Worm (Caenorhabditis elegans): ENCODE results near the gene klp-6.
A peak's percentile ranks its signal among the peaks of the same experiment; 100 is the strongest.

The klp-6 gene

DNA sequence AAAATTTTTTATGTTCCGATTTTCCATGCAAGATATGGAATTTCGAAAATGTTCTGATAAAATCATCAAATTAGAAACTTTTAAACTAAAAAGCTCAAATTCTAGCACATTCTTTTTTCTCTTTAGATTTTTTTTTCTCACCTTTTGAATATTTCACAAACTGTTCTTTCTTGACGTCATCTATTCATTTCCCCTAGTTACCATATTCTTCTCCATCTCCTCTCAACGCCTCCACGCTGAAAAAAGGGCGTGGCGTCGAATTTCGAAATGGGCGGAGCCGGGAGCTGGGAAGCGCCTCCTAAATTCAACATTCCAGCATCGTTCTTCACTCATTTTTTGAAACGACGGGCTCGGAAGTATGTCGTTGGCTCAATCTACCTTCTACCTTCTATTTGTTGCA lies 11.4 kb downstream of the klp-6 start, which contains the start of gene nlp-43:
Gene nlp-43 (plus strand): TSS at position 301 of the 400 bp plus-strand sequence.
- TF ChIP-seq elt-2 (tag; optimal IDR thresholded peaks at IDR 0.05) (no peak), ceh-28 (tag; optimal IDR thresholded peaks at IDR 0.05) (no peak), lin-15B (tag; optimal IDR thresholded peaks at IDR 0.05) (no peak), nhr-28 (tag; optimal IDR thresholded peaks at IDR 0.05) (no peak), ZK546.5 (tag; optimal IDR thresholded peaks at IDR 0.05) (no peak), ama-1 (optimal IDR thresholded peaks at IDR 0.05) (no peak), ceh-9 (tag; optimal IDR thresholded peaks at IDR 0.05) (no peak), lin-39 (tag; optimal IDR thresholded peaks at IDR 0.05) (no peak), nfya-1 (tag; optimal IDR thresholded peaks at IDR 0.05; ENCODE audit: insufficient read depth) (no peak)

- TF ChIP-seq snpc-4 (tag; optimal IDR thresholded peaks at IDR 0.05) (no peak), ZK546.5 (tag; optimal IDR thresholded peaks at IDR 0.05) (no peak), ceh-28 (tag; optimal IDR thresholded peaks at IDR 0.05) (no peak), ztf-11 (tag; optimal IDR thresholded peaks at IDR 0.05) (no peak), mml-1 (tag; optimal IDR thresholded peaks at IDR 0.05) (no peak), ceh-16 (tag; optimal IDR thresholded peaks at IDR 0.05) (no peak), R02D3.7 (tag; optimal IDR thresholded peaks at IDR 0.05) (no peak), nhr-28 (tag; optimal IDR thresholded peaks at IDR 0.05) (no peak), ceh-82 (tag; optimal IDR thresholded peaks at IDR 0.05) (no peak), nhr-76 (tag; optimal IDR thresholded peaks at IDR 0.05) (no peak), nhr-25 (tag; optimal IDR thresholded peaks at IDR 0.05) (no peak), fos-1 (tag; optimal IDR thresholded peaks at IDR 0.05) (no peak), nhr-237 (tag; optimal IDR thresholded peaks at IDR 0.05) (no peak), elt-3 (tag; optimal IDR thresholded peaks at IDR 0.05) (no peak), unc-39 (tag; optimal IDR thresholded peaks at IDR 0.05) (no peak), egl-27 (tag; optimal IDR thresholded peaks at IDR 0.05) (no peak), zag-1 (tag; optimal IDR thresholded peaks at IDR 0.05) (no peak), nfya-1 (tag; optimal IDR thresholded peaks at IDR 0.05; ENCODE audit: insufficient read depth) (no peak)
Measured at ce11 chrIII:5044709-5045108, 14.0 kb downstream of the klp-6 start, which contains the start of gene C45G9.14. C45G9.14 (plus strand) TSS chrIII:5045009.

DNA sequence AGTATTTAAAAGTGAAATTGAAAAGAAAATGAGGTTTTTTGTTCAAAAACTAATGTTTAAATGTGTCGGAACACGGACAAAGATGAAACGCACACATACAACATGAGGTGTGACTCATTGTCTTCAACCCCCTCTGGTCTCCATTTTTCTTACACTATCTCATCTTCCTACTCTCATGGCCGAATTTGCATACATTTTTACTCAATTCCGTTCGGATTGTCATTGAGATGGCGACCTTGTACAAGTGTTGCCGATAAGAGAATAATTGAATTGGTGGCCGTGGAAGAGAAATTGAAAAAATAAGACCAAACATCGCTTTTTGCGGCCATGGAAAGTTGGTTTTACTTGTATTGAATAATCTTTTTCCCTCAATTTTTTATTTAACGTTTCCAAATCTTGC lies 16.4 kb downstream of the klp-6 start, which contains the start of gene txbp-3:
Gene txbp-3 (minus strand): TSS at position 285 of the 400 bp plus-strand sequence.
- TF ChIP-seq elt-2 (tag; optimal IDR thresholded peaks at IDR 0.05), result peak; percentile 74
- no peak for TF ChIP-seq hmg-11 (tag; optimal IDR thresholded peaks at IDR 0.05)
- TF ChIP-seq ceh-16 (tag; optimal IDR thresholded peaks at IDR 0.05), result no peak
- TF ChIP-seq elt-3 (tag; optimal IDR thresholded peaks at IDR 0.05), result no peak
- TF ChIP-seq fkh-10 (GFP tag; optimal IDR thresholded peaks at IDR 0.05), result peak; percentile 17
- no peak for TF ChIP-seq ceh-28 (tag; optimal IDR thresholded peaks at IDR 0.05)
- TF ChIP-seq unc-62 (GFP tag; optimal IDR thresholded peaks at IDR 0.05), result no peak
- TF ChIP-seq ama-1 (optimal IDR thresholded peaks at IDR 0.05), result no peak
- no peak for TF ChIP-seq daf-12 (tag; optimal IDR thresholded peaks at IDR 0.05)
- TF ChIP-seq zag-1 (tag; optimal IDR thresholded peaks at IDR 0.05), result no peak
- TF ChIP-seq egl-5 (tag; optimal IDR thresholded peaks at IDR 0.05), result no peak
- TF ChIP-seq nhr-25 (tag; optimal IDR thresholded peaks at IDR 0.05), result peak; percentile 95
- TF ChIP-seq mdl-1 (tag; optimal IDR thresholded peaks at IDR 0.05), result no peak
- TF ChIP-seq nhr-11 (tag; optimal IDR thresholded peaks at IDR 0.05), result no peak
- peak; percentile 32 for TF ChIP-seq pha-4 (tag; optimal IDR thresholded peaks at IDR 0.05)
- TF ChIP-seq nhr-67 (tag; optimal IDR thresholded peaks at IDR 0.05), result no peak
- TF ChIP-seq lin-15B (tag; optimal IDR thresholded peaks at IDR 0.05), result peak; percentile 70
- TF ChIP-seq nfya-1 (tag; optimal IDR thresholded peaks at IDR 0.05; ENCODE audit: insufficient read depth), result peak; percentile 20
- no peak for TF ChIP-seq nhr-76 (tag; optimal IDR thresholded peaks at IDR 0.05)
- TF ChIP-seq aly-2 (tag; optimal IDR thresholded peaks at IDR 0.05), result no peak
- no peak for TF ChIP-seq tbx-2 (tag; optimal IDR thresholded peaks at IDR 0.05)
- no peak for TF ChIP-seq nhr-77 (tag; optimal IDR thresholded peaks at IDR 0.05)
- TF ChIP-seq sea-2 (GFP tag; optimal IDR thresholded peaks at IDR 0.05), result no peak
- TF ChIP-seq ceh-9 (tag; optimal IDR thresholded peaks at IDR 0.05), result no peak
- no peak for TF ChIP-seq nhr-12 (tag; optimal IDR thresholded peaks at IDR 0.05)
- peak; percentile 9 for TF ChIP-seq nhr-43 (tag; optimal IDR thresholded peaks at IDR 0.05; ENCODE audit: poor library complexity, severe bottlenecking)
- TF ChIP-seq jun-1 (tag; optimal IDR thresholded peaks at IDR 0.05), result peak; percentile 5
- no peak for TF ChIP-seq ztf-4 (tag; optimal IDR thresholded peaks at IDR 0.05)
- TF ChIP-seq lsy-12 (tag; optimal IDR thresholded peaks at IDR 0.05), result no peak
- no peak for TF ChIP-seq R02D3.7 (tag; optimal IDR thresholded peaks at IDR 0.05)
- TF ChIP-seq lin-39 (tag; optimal IDR thresholded peaks at IDR 0.05), result peak; percentile 23
- TF ChIP-seq pqm-1 (tag; optimal IDR thresholded peaks at IDR 0.05), result peak; percentile 0
- no peak for TF ChIP-seq unc-39 (tag; optimal IDR thresholded peaks at IDR 0.05)
- peak; percentile 80 for TF ChIP-seq snpc-4 (tag; optimal IDR thresholded peaks at IDR 0.05)
- TF ChIP-seq nhr-237 (tag; optimal IDR thresholded peaks at IDR 0.05), result no peak
- no peak for TF ChIP-seq eor-1 (tag; optimal IDR thresholded peaks at IDR 0.05)
- TF ChIP-seq elt-1 (tag; optimal IDR thresholded peaks at IDR 0.05), result no peak
- peak; percentile 27 for TF ChIP-seq nhr-23 (tag; optimal IDR thresholded peaks at IDR 0.05)
- no peak for TF ChIP-seq nhr-28 (tag; optimal IDR thresholded peaks at IDR 0.05)
- TF ChIP-seq egl-27 (tag; optimal IDR thresholded peaks at IDR 0.05), result no peak
- no peak for TF ChIP-seq ztf-11 (tag; optimal IDR thresholded peaks at IDR 0.05)
- TF ChIP-seq fkh-2 (tag; optimal IDR thresholded peaks at IDR 0.05), result no peak
- no peak for TF ChIP-seq fos-1 (tag; optimal IDR thresholded peaks at IDR 0.05)
- no peak for TF ChIP-seq ZK546.5 (tag; optimal IDR thresholded peaks at IDR 0.05)
- TF ChIP-seq mml-1 (tag; optimal IDR thresholded peaks at IDR 0.05), result no peak
- no peak for TF ChIP-seq skn-1 (tag; optimal IDR thresholded peaks at IDR 0.05)

Measured in whole organism, L3 larva.